Worm (Caenorhabditis elegans): ENCODE results near the gene K02A2.5.

Gene K02A2.5

DNA sequence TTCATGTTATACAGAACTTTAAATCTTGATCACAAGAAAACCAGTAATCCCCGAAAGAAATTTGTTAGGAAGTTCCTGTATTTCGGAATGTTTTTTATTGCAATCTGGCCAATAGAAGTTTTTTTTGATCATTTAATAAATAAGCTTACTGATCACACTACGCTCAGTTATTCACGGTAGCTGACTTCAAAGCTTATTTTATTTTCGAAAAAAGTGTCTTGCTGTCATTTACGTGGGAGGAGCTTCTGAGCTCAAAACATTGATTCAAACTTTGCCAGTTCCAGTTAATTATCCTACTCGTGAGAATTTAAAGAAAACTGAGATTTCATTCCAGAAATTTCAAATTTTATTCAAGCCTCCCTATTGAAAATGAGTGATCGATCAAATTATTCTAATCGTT is 20.5 kb upstream of the K02A2.5 start, which contains the start of gene srd-54:
srd-54 (plus strand) TSS at position 301 of the 400 bp plus-strand sequence.
- TF ChIP-seq ceh-31 (tag; optimal IDR thresholded peaks at IDR 0.05) (no peak), F13H6.1 (tag; optimal IDR thresholded peaks at IDR 0.05) (no peak), T23F11.4 (GFP tag; optimal IDR thresholded peaks at IDR 0.05) (no peak), fax-1 (tag; optimal IDR thresholded peaks at IDR 0.05) (no peak), Y22D7AL.16 (tag; optimal IDR thresholded peaks at IDR 0.05) (no peak), odd-2 (tag; optimal IDR thresholded peaks at IDR 0.05) (no peak), ceh-34 (tag; optimal IDR thresholded peaks at IDR 0.05) (no peak), nhr-232 (tag; optimal IDR thresholded peaks at IDR 0.05) (no peak), pha-2 (tag; optimal IDR thresholded peaks at IDR 0.05) (no peak), ref-2 (tag; optimal IDR thresholded peaks at IDR 0.05) (no peak), ceh-6 (GFP tag; optimal IDR thresholded peaks at IDR 0.05) (no peak)

- no peak for TF ChIP-seq unc-55 (GFP tag; optimal IDR thresholded peaks at IDR 0.05)
- no peak for TF ChIP-seq elt-4 (tag; optimal IDR thresholded peaks at IDR 0.05)
- no peak for TF ChIP-seq pros-1 (tag; optimal IDR thresholded peaks at IDR 0.05)
- TF ChIP-seq Y22D7AL.16 (tag; optimal IDR thresholded peaks at IDR 0.05), result no peak
- TF ChIP-seq ceh-48 (tag; optimal IDR thresholded peaks at IDR 0.05), result no peak
- TF ChIP-seq F13H6.1 (tag; optimal IDR thresholded peaks at IDR 0.05), result no peak
- TF ChIP-seq ceh-18 (tag; optimal IDR thresholded peaks at IDR 0.05), result no peak
- TF ChIP-seq tbx-2 (tag; optimal IDR thresholded peaks at IDR 0.05), result no peak
- TF ChIP-seq nhr-11 (tag; optimal IDR thresholded peaks at IDR 0.05), result no peak
- TF ChIP-seq nhr-232 (tag; optimal IDR thresholded peaks at IDR 0.05), result no peak
- no peak for TF ChIP-seq lin-11 (tag; optimal IDR thresholded peaks at IDR 0.05)
- TF ChIP-seq unc-3 (GFP tag; conservative IDR thresholded peaks at IDR 0.05), result no peak
- no peak for TF ChIP-seq unc-3 (tag; optimal IDR thresholded peaks at IDR 0.05)
- no peak for TF ChIP-seq dmd-4 (tag; optimal IDR thresholded peaks at IDR 0.05; ENCODE audit: borderline replicate concordance)
- no peak for TF ChIP-seq zip-5 (tag; optimal IDR thresholded peaks at IDR 0.05)
- no peak for TF ChIP-seq dve-1 (tag; optimal IDR thresholded peaks at IDR 0.05)
- TF ChIP-seq ceh-22 (tag; optimal IDR thresholded peaks at IDR 0.05), result no peak
- TF ChIP-seq tbx-7 (tag; optimal IDR thresholded peaks at IDR 0.05), result no peak
- no peak for TF ChIP-seq ceh-14 (tag; optimal IDR thresholded peaks at IDR 0.05)
These were observed 9.1 kb upstream of the K02A2.5 start for ce11 chrII:7420796-7421386.

DNA sequence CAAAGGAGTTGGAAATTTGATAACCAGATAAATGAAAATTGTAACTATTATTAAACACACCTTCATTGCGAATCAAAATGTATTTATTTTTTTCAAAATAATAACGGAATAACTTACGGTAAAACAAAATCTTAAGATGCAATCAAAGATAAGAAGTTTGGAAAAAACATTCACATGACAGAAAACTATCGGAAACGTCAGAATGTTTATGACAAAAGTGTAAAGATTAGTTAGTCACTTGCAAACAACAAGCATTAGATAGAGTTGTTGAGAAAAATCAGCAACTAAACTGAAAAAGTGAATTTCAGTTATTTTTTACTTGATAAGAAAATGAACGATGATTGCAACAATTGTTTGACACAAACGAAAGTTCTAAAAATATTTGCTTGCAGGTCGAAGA is 8.3 kb upstream of the K02A2.5 start:
- TF ChIP-seq T23F11.4 (GFP tag; optimal IDR thresholded peaks at IDR 0.05), result no peak
- TF ChIP-seq unc-55 (GFP tag; optimal IDR thresholded peaks at IDR 0.05), result no peak
- no peak for TF ChIP-seq ceh-34 (tag; optimal IDR thresholded peaks at IDR 0.05)
- TF ChIP-seq ceh-18 (tag; optimal IDR thresholded peaks at IDR 0.05), result no peak
- no peak for TF ChIP-seq rnt-1 (tag; optimal IDR thresholded peaks at IDR 0.05)
- no peak for TF ChIP-seq ama-1 (optimal IDR thresholded peaks at IDR 0.05)
- TF ChIP-seq ref-2 (tag; optimal IDR thresholded peaks at IDR 0.05), result no peak
- TF ChIP-seq pros-1 (tag; optimal IDR thresholded peaks at IDR 0.05), result no peak
- TF ChIP-seq lin-11 (tag; optimal IDR thresholded peaks at IDR 0.05), result no peak
- no peak for TF ChIP-seq pat-9 (tag; optimal IDR thresholded peaks at IDR 0.05)
- no peak for TF ChIP-seq dve-1 (tag; optimal IDR thresholded peaks at IDR 0.05)
- no peak for TF ChIP-seq elt-2 (tag; optimal IDR thresholded peaks at IDR 0.05)

DNA sequence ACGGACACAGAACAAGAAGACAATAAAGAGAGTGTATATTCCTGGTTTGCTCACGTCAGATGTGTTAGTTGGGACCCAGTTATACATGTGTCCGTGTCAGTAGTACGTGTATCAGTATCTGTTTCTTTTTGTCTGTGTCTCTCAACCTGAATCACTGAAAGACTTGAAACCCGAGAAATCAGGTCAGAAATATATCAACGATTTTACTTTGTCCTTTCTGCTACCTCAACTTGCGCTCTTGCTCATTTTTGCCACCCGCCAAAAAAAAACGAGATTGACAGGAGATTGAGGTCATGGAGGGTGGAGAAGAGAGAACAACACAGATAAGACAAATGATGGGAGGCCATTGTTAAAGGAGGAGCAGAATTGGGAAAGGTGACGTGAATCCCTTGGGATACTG is 7.7 kb upstream of the K02A2.5 start:
- no peak for TF ChIP-seq ceh-19 (GFP tag; optimal IDR thresholded peaks at IDR 0.05)
- no peak for TF ChIP-seq tbx-2 (tag; optimal IDR thresholded peaks at IDR 0.05)
- TF ChIP-seq pha-4 (tag; optimal IDR thresholded peaks at IDR 0.05), result no peak
- TF ChIP-seq npax-4 (tag; optimal IDR thresholded peaks at IDR 0.05), result no peak
- TF ChIP-seq ceh-18 (tag; optimal IDR thresholded peaks at IDR 0.05), result no peak
- no peak for TF ChIP-seq dmd-4 (tag; optimal IDR thresholded peaks at IDR 0.05; ENCODE audit: borderline replicate concordance)
- no peak for TF ChIP-seq hlh-8 (tag; optimal IDR thresholded peaks at IDR 0.05)
- no peak for TF ChIP-seq nhr-232 (tag; optimal IDR thresholded peaks at IDR 0.05)
- no peak for TF ChIP-seq ceh-22 (tag; optimal IDR thresholded peaks at IDR 0.05)
- TF ChIP-seq pax-1 (tag; optimal IDR thresholded peaks at IDR 0.05), result no peak
- no peak for TF ChIP-seq C08G9.2 (tag; optimal IDR thresholded peaks at IDR 0.05)

All from whole organism, late embryonic.